Fruit fly (Drosophila melanogaster): Measurements from ENCODE around the gene Taf8.

The Taf8 gene

dm6 chrX:18082674-18083073 is 19.1 kb upstream of the Taf8 start:
- TF ChIP-seq fkh (GFP tag; optimal IDR thresholded peaks at IDR 0.05) (peak; percentile 82), topi (GFP tag; optimal IDR thresholded peaks at IDR 0.05) (no peak), Smox (GFP tag; optimal IDR thresholded peaks at IDR 0.05) (no peak), vri (GFP tag; optimal IDR thresholded peaks at IDR 0.05) (no peak), Sox15 (GFP tag; optimal IDR thresholded peaks at IDR 0.05) (no peak), CG10631 (GFP tag; optimal IDR thresholded peaks at IDR 0.05) (no peak), Sox102F (GFP tag; optimal IDR thresholded peaks at IDR 0.05) (no peak), lz (GFP tag; optimal IDR thresholded peaks at IDR 0.05) (no peak), eg (GFP tag; IDR thresholded peaks at IDR 0.05) (no peak), Sox14 (GFP tag; optimal IDR thresholded peaks at IDR 0.05) (no peak), svp (GFP tag) (peak; percentile 37), spab (GFP tag; optimal IDR thresholded peaks at IDR 0.05) (no peak), Hr39 (GFP tag; optimal IDR thresholded peaks at IDR 0.05) (no peak), CG34406 (GFP tag; optimal IDR thresholded peaks at IDR 0.05) (no peak)

dm6 chrX:18083528-18084365 is 18.0 kb upstream of the Taf8 start:
- no peak for TF ChIP-seq CG6808 (GFP tag; optimal IDR thresholded peaks at IDR 0.05)
- no peak for TF ChIP-seq dac (GFP tag; optimal IDR thresholded peaks at IDR 0.05)
- no peak for TF ChIP-seq CG15336 (GFP tag; IDR thresholded peaks at IDR 0.05)
- TF ChIP-seq CG6792 (GFP tag; optimal IDR thresholded peaks at IDR 0.05), result no peak
- no peak for TF ChIP-seq esn (GFP tag; optimal IDR thresholded peaks at IDR 0.05)
- TF ChIP-seq fd59A (GFP tag; optimal IDR thresholded peaks at IDR 0.05), result no peak
- no peak for TF ChIP-seq Ets96B (tag; optimal IDR thresholded peaks at IDR 0.05)
- TF ChIP-seq fkh (GFP tag; optimal IDR thresholded peaks at IDR 0.05), result peak; percentile 84
- no peak for TF ChIP-seq eg (GFP tag; IDR thresholded peaks at IDR 0.05)
- peak; percentile 4 for TF ChIP-seq Sox14 (GFP tag; optimal IDR thresholded peaks at IDR 0.05)
- TF ChIP-seq CG8119 (GFP tag; IDR thresholded peaks at IDR 0.05), result no peak
- no peak for TF ChIP-seq CG8632 (GFP tag; optimal IDR thresholded peaks at IDR 0.05)
- peak; percentile 37 for TF ChIP-seq Eip78C (GFP tag)
- TF ChIP-seq CG6276 (GFP tag; optimal IDR thresholded peaks at IDR 0.05), result no peak
- TF ChIP-seq pdm3 (GFP tag; optimal IDR thresholded peaks at IDR 0.05), result no peak
- no peak for TF ChIP-seq CG10631 (GFP tag; optimal IDR thresholded peaks at IDR 0.05)
- TF ChIP-seq CG34406 (GFP tag; optimal IDR thresholded peaks at IDR 0.05), result no peak

dm6 chrX:18084614-18085469 is 16.9 kb upstream of the Taf8 start:
- TF ChIP-seq CG15336 (GFP tag; IDR thresholded peaks at IDR 0.05) (no peak), CG31627 (GFP tag; optimal IDR thresholded peaks at IDR 0.05) (no peak), lz (GFP tag; optimal IDR thresholded peaks at IDR 0.05) (peak; percentile 3), Hr39 (GFP tag; optimal IDR thresholded peaks at IDR 0.05) (peak; percentile 18), Eip78C (GFP tag) (peak; percentile 49), Sox15 (GFP tag; optimal IDR thresholded peaks at IDR 0.05) (no peak), CG10669 (GFP tag; optimal IDR thresholded peaks at IDR 0.05) (peak; percentile 11), CG3032 (tag; optimal IDR thresholded peaks at IDR 0.05) (no peak), svp (GFP tag) (peak; percentile 45), CG9139 (GFP tag; optimal IDR thresholded peaks at IDR 0.05) (no peak)

- peak; percentile 72 for TF ChIP-seq CG3032 (tag; optimal IDR thresholded peaks at IDR 0.05)
- peak; percentile 65 for TF ChIP-seq Sox102F (GFP tag; optimal IDR thresholded peaks at IDR 0.05)
- TF ChIP-seq spab (GFP tag; optimal IDR thresholded peaks at IDR 0.05), result peak; percentile 26
- peak; percentile 69 for TF ChIP-seq CG6792 (GFP tag; optimal IDR thresholded peaks at IDR 0.05)
- peak; percentile 74 for TF ChIP-seq CG6163 (GFP tag; IDR thresholded peaks at IDR 0.05)
- TF ChIP-seq CG32006 (GFP tag; optimal IDR thresholded peaks at IDR 0.05), result peak; percentile 77
- peak; percentile 61 for TF ChIP-seq CG6808 (GFP tag; optimal IDR thresholded peaks at IDR 0.05)
- peak; percentile 64 for TF ChIP-seq Lpt (GFP tag; optimal IDR thresholded peaks at IDR 0.05)
- peak; percentile 48 to 60 for TF ChIP-seq ss (GFP tag; optimal IDR thresholded peaks at IDR 0.05)
- peak; percentile 56 for TF ChIP-seq net (GFP tag; optimal IDR thresholded peaks at IDR 0.05)
- no peak for TF ChIP-seq Hr38 (GFP tag; optimal IDR thresholded peaks at IDR 0.05)
- TF ChIP-seq CG31627 (GFP tag; optimal IDR thresholded peaks at IDR 0.05), result peak; percentile 85
- TF ChIP-seq Met (GFP tag; optimal IDR thresholded peaks at IDR 0.05), result peak; percentile 86
- peak; percentile 62 for TF ChIP-seq CG11762 (GFP tag; optimal IDR thresholded peaks at IDR 0.05; ENCODE audit: insufficient read depth)
- TF ChIP-seq CG10669 (GFP tag; optimal IDR thresholded peaks at IDR 0.05), result peak; percentile 74
- TF ChIP-seq Eip93F (GFP tag; optimal IDR thresholded peaks at IDR 0.05), result peak; percentile 60
- TF ChIP-seq CG8319 (GFP tag; optimal IDR thresholded peaks at IDR 0.05), result peak; percentile 64
- peak; percentile 69 for TF ChIP-seq CG11902 (GFP tag; optimal IDR thresholded peaks at IDR 0.05)
- TF ChIP-seq Gug (GFP tag; IDR thresholded peaks at IDR 0.05), result 0 out of 2 replicates have a peak, but pooled peaks have one; percentile 38
- TF ChIP-seq Sox14 (GFP tag; optimal IDR thresholded peaks at IDR 0.05), result peak; percentile 88
- no peak for TF ChIP-seq CG15336 (GFP tag; IDR thresholded peaks at IDR 0.05)
These were observed 16.3 kb upstream of the Taf8 start, which contains the start of gene Ada3 for dm6 chrX:18085470-18085797. Ada3 (plus strand) TSS chrX:18085761.
